Fruit fly (Drosophila melanogaster): ENCODE results near the gene Atx-1.

The Atx-1 gene

dm6 chrX:6843841-6844440 is 20.9 kb downstream of the Atx-1 start, which contains the start of the genes CG14435 and Tmf (continued):
- peak; percentile 83 for TF ChIP-seq esn (GFP tag; optimal IDR thresholded peaks at IDR 0.05)
- peak; percentile 60 for TF ChIP-seq net (GFP tag; optimal IDR thresholded peaks at IDR 0.05)
- peak; percentile 68 for TF ChIP-seq Sox14 (GFP tag; optimal IDR thresholded peaks at IDR 0.05)
- peak; percentile 70 for TF ChIP-seq cyc (GFP tag; optimal IDR thresholded peaks at IDR 0.05)
- TF ChIP-seq Hr38 (GFP tag; optimal IDR thresholded peaks at IDR 0.05): no peak
- TF ChIP-seq CG6792 (GFP tag; optimal IDR thresholded peaks at IDR 0.05): peak; percentile 63
- TF ChIP-seq lz (GFP tag; optimal IDR thresholded peaks at IDR 0.05): peak; percentile 81
- no peak for TF ChIP-seq CG6276 (GFP tag; optimal IDR thresholded peaks at IDR 0.05)
- no peak for TF ChIP-seq fd85E (GFP tag; optimal IDR thresholded peaks at IDR 0.05)
- TF ChIP-seq Eip93F (GFP tag; optimal IDR thresholded peaks at IDR 0.05): peak; percentile 51
- peak; percentile 73 for TF ChIP-seq CG4318 (GFP tag; optimal IDR thresholded peaks at IDR 0.05)
- TF ChIP-seq CG11762 (GFP tag; optimal IDR thresholded peaks at IDR 0.05; ENCODE audit: insufficient read depth): peak; percentile 53
- TF ChIP-seq Lpt (GFP tag; optimal IDR thresholded peaks at IDR 0.05): peak; percentile 63
- TF ChIP-seq ss (GFP tag; optimal IDR thresholded peaks at IDR 0.05): peak; percentile 35 to 54
- TF ChIP-seq Sox102F (GFP tag; optimal IDR thresholded peaks at IDR 0.05): peak; percentile 63
- TF ChIP-seq OdsH (GFP tag; optimal IDR thresholded peaks at IDR 0.05): peak; percentile 78
- peak; percentile 38 for TF ChIP-seq spab (GFP tag; optimal IDR thresholded peaks at IDR 0.05)

- TF ChIP-seq Eip75B (GFP tag; optimal IDR thresholded peaks at IDR 0.05) (peak; percentile 83), Smox (GFP tag; optimal IDR thresholded peaks at IDR 0.05) (peak; percentile 87), CG8119 (GFP tag; IDR thresholded peaks at IDR 0.05) (peak; percentile 82), Sox15 (GFP tag; optimal IDR thresholded peaks at IDR 0.05) (peak; percentile 74), CG11294 (GFP tag; IDR thresholded peaks at IDR 0.05) (peak; percentile 69), CG16779 (tag; optimal IDR thresholded peaks at IDR 0.05) (peak; percentile 59), CG6276 (GFP tag; optimal IDR thresholded peaks at IDR 0.05) (peak; percentile 88), Sox102F (GFP tag; optimal IDR thresholded peaks at IDR 0.05) (peak; percentile 86), CG7368 (GFP tag; optimal IDR thresholded peaks at IDR 0.05) (peak; percentile 60), eg (GFP tag; IDR thresholded peaks at IDR 0.05) (peak; percentile 90), Ets96B (tag; optimal IDR thresholded peaks at IDR 0.05) (peak; percentile 83), CG4318 (GFP tag; optimal IDR thresholded peaks at IDR 0.05) (peak; percentile 70), Gug (GFP tag; IDR thresholded peaks at IDR 0.05) (peak; percentile 79), ss (GFP tag; optimal IDR thresholded peaks at IDR 0.05) (peak; percentile 65 to 79), CG9139 (GFP tag; optimal IDR thresholded peaks at IDR 0.05) (peak; percentile 60), achi (GFP tag; optimal IDR thresholded peaks at IDR 0.05) (peak; percentile 83), CG6854 (GFP tag; optimal IDR thresholded peaks at IDR 0.05) (peak; percentile 67), lz (GFP tag; optimal IDR thresholded peaks at IDR 0.05) (peak; percentile 89), acj6 (GFP tag; optimal IDR thresholded peaks at IDR 0.05) (peak; percentile 85), Met (GFP tag; optimal IDR thresholded peaks at IDR 0.05) (peak; percentile 87), fkh (GFP tag; optimal IDR thresholded peaks at IDR 0.05) (peak; percentile 74), net (GFP tag; optimal IDR thresholded peaks at IDR 0.05) (peak; percentile 83), esn (GFP tag; optimal IDR thresholded peaks at IDR 0.05) (peak; percentile 91), CG11902 (GFP tag; optimal IDR thresholded peaks at IDR 0.05) (peak; percentile 66), CG3919 (GFP tag; optimal IDR thresholded peaks at IDR 0.05) (peak; percentile 82), CG6163 (GFP tag; IDR thresholded peaks at IDR 0.05) (peak; percentile 86), CG6792 (GFP tag; optimal IDR thresholded peaks at IDR 0.05) (peak; percentile 80), Hr39 (GFP tag; optimal IDR thresholded peaks at IDR 0.05) (peak; percentile 85), Blimp-1 (GFP tag; optimal IDR thresholded peaks at IDR 0.05) (peak; percentile 39), Eip78C (GFP tag) (peak; percentile 95), Eip93F (GFP tag; optimal IDR thresholded peaks at IDR 0.05) (peak; percentile 57), spab (GFP tag; optimal IDR thresholded peaks at IDR 0.05) (peak; percentile 67), salr (GFP tag; optimal IDR thresholded peaks at IDR 0.05) (peak; percentile 53 to 81), Hr38 (GFP tag; optimal IDR thresholded peaks at IDR 0.05) (no peak), fd59A (GFP tag; optimal IDR thresholded peaks at IDR 0.05) (peak; percentile 58), CG8319 (GFP tag; optimal IDR thresholded peaks at IDR 0.05) (peak; percentile 72), cyc (GFP tag; optimal IDR thresholded peaks at IDR 0.05) (peak; percentile 83), CG8632 (GFP tag; optimal IDR thresholded peaks at IDR 0.05) (peak; percentile 66), pdm3 (GFP tag; optimal IDR thresholded peaks at IDR 0.05) (peak; percentile 88), CG31627 (GFP tag; optimal IDR thresholded peaks at IDR 0.05) (peak; percentile 88)
Observed at dm6 chrX:6849178-6849956, 26.4 kb downstream of the Atx-1 start, which contains the start of the genes Cht11 and CG4558. Gene Cht11, minus strand, starts transcription at chrX:6849517. Gene CG4558, plus strand, starts transcription at chrX:6849770.

Measured in whole organism, prepupa.